Fruit fly (Drosophila melanogaster): ENCODE measurements around the gene Odj.

Gene Odj

DNA sequence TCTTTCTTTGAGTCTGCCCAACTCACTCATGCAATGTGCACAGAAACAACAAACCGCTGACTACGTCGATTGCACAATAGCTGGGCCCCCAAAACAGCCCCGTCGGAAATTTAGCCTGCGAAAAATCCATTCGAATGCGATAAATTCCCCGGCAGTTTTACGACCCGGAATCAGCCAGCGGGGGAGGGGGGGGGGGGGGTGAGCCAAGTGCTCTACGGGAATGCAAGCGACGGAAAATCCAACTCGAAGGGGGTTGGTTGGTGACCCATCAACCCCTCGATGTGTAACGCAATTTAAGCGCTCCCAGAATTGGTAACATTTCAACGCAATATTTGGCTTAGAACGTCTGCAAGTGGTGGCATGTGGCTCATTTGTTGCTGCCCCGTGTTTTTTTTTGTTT is 37.9 kb upstream of the Odj start:
- TF ChIP-seq sd (tag; optimal IDR thresholded peaks at IDR 0.05) = peak; percentile 82
- TF ChIP-seq CG4820 (GFP tag; optimal IDR thresholded peaks at IDR 0.05) = no peak
- no peak for TF ChIP-seq Xbp1 (GFP tag; optimal IDR thresholded peaks at IDR 0.05)
- TF ChIP-seq vnd (GFP tag; IDR thresholded peaks at IDR 0.05; ENCODE audit: partially characterized antibody) = no peak
- no peak for TF ChIP-seq gcm (GFP tag; optimal IDR thresholded peaks at IDR 0.05)
- TF ChIP-seq CG13894 (tag; optimal IDR thresholded peaks at IDR 0.05) = no peak
- no peak for TF ChIP-seq CG13424 (tag; optimal IDR thresholded peaks at IDR 0.05)
- no peak for TF ChIP-seq CG3995 (GFP tag; optimal IDR thresholded peaks at IDR 0.05)
- TF ChIP-seq gcm2 (GFP tag; optimal IDR thresholded peaks at IDR 0.05) = no peak
- no peak for TF ChIP-seq phol (tag; optimal IDR thresholded peaks at IDR 0.05)
- no peak for TF ChIP-seq pb (GFP tag; optimal IDR thresholded peaks at IDR 0.05)
- no peak for TF ChIP-seq ind (GFP tag; optimal IDR thresholded peaks at IDR 0.05)
- no peak for TF ChIP-seq ci (GFP tag; IDR thresholded peaks at IDR 0.05)
- no peak for TF ChIP-seq Sry-δ (GFP tag; optimal IDR thresholded peaks at IDR 0.05)
- peak; percentile 64 for TF ChIP-seq crol (GFP tag; IDR thresholded peaks at IDR 0.05)
- TF ChIP-seq CG12219 (GFP tag; optimal IDR thresholded peaks at IDR 0.05) = no peak
- no peak for TF ChIP-seq eyg (GFP tag; optimal IDR thresholded peaks at IDR 0.05)
- peak; percentile 73 for TF ChIP-seq bbx (GFP tag; IDR thresholded peaks at IDR 0.05; ENCODE audit: partially characterized antibody)
- peak; percentile 70 for TF ChIP-seq abd-A (tag; optimal IDR thresholded peaks at IDR 0.05)
- TF ChIP-seq stwl (tag; optimal IDR thresholded peaks at IDR 0.05) = no peak
- TF ChIP-seq Opbp (GFP tag; IDR thresholded peaks at IDR 0.05; ENCODE audit: partially characterized antibody) = peak; percentile 52; the same call in 2 of the 3 replicates
- peak; percentile 50 for TF ChIP-seq nmo (GFP tag; optimal IDR thresholded peaks at IDR 0.05)
- peak; percentile 46; the same call in 1 of the 2 replicates for TF ChIP-seq Bgb (GFP tag; IDR thresholded peaks at IDR 0.05; ENCODE audit: partially characterized antibody)
- TF ChIP-seq dpn (GFP tag; optimal IDR thresholded peaks at IDR 0.05) = no peak
- no peak for TF ChIP-seq fd96Cb (tag; optimal IDR thresholded peaks at IDR 0.05)
- TF ChIP-seq CG6791 (GFP tag; IDR thresholded peaks at IDR 0.05; ENCODE audit: partially characterized antibody) = peak; percentile 77
- TF ChIP-seq CG11093 (GFP tag; IDR thresholded peaks at IDR 0.05) = no peak
- no peak for TF ChIP-seq chif (GFP tag; optimal IDR thresholded peaks at IDR 0.05)
- TF ChIP-seq zen2 (GFP tag; IDR thresholded peaks at IDR 0.05; ENCODE audit: partially characterized antibody) = 0 out of 3 replicates have a peak, but pooled peaks have one; percentile 7
- TF ChIP-seq z (GFP tag; IDR thresholded peaks at IDR 0.05) = peak; percentile 26; the same call in 1 of the 3 replicates
- no peak for TF ChIP-seq Dek (tag; optimal IDR thresholded peaks at IDR 0.05)
- no peak for TF ChIP-seq Hr3 (GFP tag; optimal IDR thresholded peaks at IDR 0.05)
- TF ChIP-seq otp (GFP tag; IDR thresholded peaks at IDR 0.05) = no peak
- TF ChIP-seq CG3838 (GFP tag; optimal IDR thresholded peaks at IDR 0.05) = no peak
- no peak for TF ChIP-seq pum (GFP tag; optimal IDR thresholded peaks at IDR 0.05)
- no peak for TF ChIP-seq CG15073 (GFP tag; optimal IDR thresholded peaks at IDR 0.05)
- no peak for TF ChIP-seq CG14965 (GFP tag; optimal IDR thresholded peaks at IDR 0.05; ENCODE audit: borderline replicate concordance)
- no peak for TF ChIP-seq CG2889 (GFP tag; IDR thresholded peaks at IDR 0.05)
- TF ChIP-seq row (GFP tag; IDR thresholded peaks at IDR 0.05) = no peak
- TF ChIP-seq ase (GFP tag; IDR thresholded peaks at IDR 0.05) = no peak
- no peak for TF ChIP-seq CG4282 (GFP tag; optimal IDR thresholded peaks at IDR 0.05)
- peak; percentile 100 for TF ChIP-seq nerfin-1 (tag; optimal IDR thresholded peaks at IDR 0.05)
- no peak for TF ChIP-seq CG1024 (GFP tag; IDR thresholded peaks at IDR 0.05)
- no peak for TF ChIP-seq hkb (optimal IDR thresholded peaks at IDR 0.05)
- TF ChIP-seq hkb (GFP tag; IDR thresholded peaks at IDR 0.05) = no peak
- no peak for TF ChIP-seq bowl (GFP tag; IDR thresholded peaks at IDR 0.05)
- TF ChIP-seq CG7963 (GFP tag; IDR thresholded peaks at IDR 0.05; ENCODE audit: partially characterized antibody) = peak; percentile 50; the same call in 2 of the 3 replicates
- TF ChIP-seq CG12104 (GFP tag; optimal IDR thresholded peaks at IDR 0.05) = no peak
- no peak for TF ChIP-seq E2f2 (GFP tag; IDR thresholded peaks at IDR 0.05)
- TF ChIP-seq seq (GFP tag; IDR thresholded peaks at IDR 0.05) = peak; percentile 42; the same call in 1 of the 2 replicates
- no peak for TF ChIP-seq CkIIα-i1 (GFP tag; IDR thresholded peaks at IDR 0.05)
